Worm (Caenorhabditis elegans) whole organism, L3 larva: ENCODE results near the gene trcs-1.

ENCODE experiments used
- aly-2 ChIP-seq: fragments of 150-350 bp; optimal IDR thresholded peaks from 2 replicates; lab custom pipeline; 2014; ENCODE audit warnings: missing biosample characterization, missing genetic modification characterization
- daf-12 ChIP-seq: fragments of 150-350 bp; optimal IDR thresholded peaks from 2 replicates; lab custom pipeline; 2014; ENCODE audit warnings: missing biosample characterization, missing genetic modification reagents, missing genetic modification characterization
- egl-27 ChIP-seq: sonication (generic microtip); optimal IDR thresholded peaks from 4 replicates; lab custom pipeline; 2017; ENCODE audit warnings: missing biosample characterization, missing genetic modification reagents, missing genetic modification characterization
- elt-3 ChIP-seq, 3 experiments: fragments of 150-350 bp in 1 of 3; sonication (generic microtip) in 2 of 3; optimal IDR thresholded peaks; 2 replicates in 2 of 3; 4 replicates in 1 of 3; lab custom pipeline; 2014 to 2017; ENCODE audit warnings: missing biosample characterization in 3 of 3, missing genetic modification characterization in 3 of 3
- fkh-10 ChIP-seq: sonication (generic microtip); optimal IDR thresholded peaks from 2 replicates; lab custom pipeline; 2017; ENCODE audit warnings: missing biosample characterization, missing genetic modification reagents, missing genetic modification characterization
- nfya-1 ChIP-seq: sonication (generic microtip); optimal IDR thresholded peaks from 2 replicates; lab custom pipeline; 2017; ENCODE audit warnings: missing genetic modification characterization, mild to moderate bottlenecking, missing compliant biosample characterization, antibody characterized with exemption, moderate library complexity; ENCODE audit not compliant: insufficient read depth
- nhr-77 ChIP-seq: fragments of 150-350 bp; optimal IDR thresholded peaks from 2 replicates; lab custom pipeline; 2014; ENCODE audit warnings: missing biosample characterization, missing genetic modification characterization
- tbx-2 ChIP-seq: sonication (generic microtip); optimal IDR thresholded peaks from 2 replicates; lab custom pipeline; 2016; ENCODE audit warnings: mild to moderate bottlenecking, missing genetic modification characterization, missing compliant biosample characterization

DNA sequence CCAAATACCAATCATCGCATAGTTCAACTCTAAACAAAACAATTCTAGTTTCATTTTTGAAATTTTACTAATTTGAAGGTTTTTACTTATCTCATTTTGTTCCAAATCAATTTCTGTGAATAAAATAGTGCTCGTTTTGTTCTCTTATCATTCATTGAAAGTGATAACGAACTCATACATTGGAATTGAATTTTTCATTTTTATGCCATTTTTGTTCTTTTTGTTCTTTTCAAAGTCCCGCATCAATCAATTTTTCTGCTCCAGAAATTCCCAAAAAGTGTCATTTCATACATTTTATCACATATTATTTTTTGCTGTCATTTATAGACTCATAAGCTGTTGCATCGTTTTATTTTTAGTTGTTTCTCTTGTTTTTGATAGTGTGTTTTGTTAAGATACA, 51.1 kb downstream of the trcs-1 start:
- TF ChIP-seq nhr-77 (tag; lab: Kevin White, UChicago) (no peak), aly-2 (tag; lab: Kevin White, UChicago) (no peak), elt-3 (tag; optimal IDR thresholded peaks at IDR 0.05; lab: Kevin White, UChicago) (no peak), nfya-1 (tag; lab: Kevin White, UChicago) (no peak), egl-27 (tag; lab: Kevin White, UChicago) (no peak), tbx-2 (tag; lab: Kevin White, UChicago) (no peak), daf-12 (no peak), fkh-10 (GFP tag; lab: Kevin White, UChicago) (no peak)
